Fruit fly (Drosophila melanogaster): ENCODE results near the gene Jon99Fii.

- TF ChIP-seq Dll (optimal IDR thresholded peaks at IDR 0.05) (no peak), usp (GFP tag; optimal IDR thresholded peaks at IDR 0.05) (no peak)
These were observed 39.2 kb upstream of the Jon99Fii start, which contains the start of gene jdp for dm6 chr3R:30526799-30527465.

All from whole organism.